Worm (Caenorhabditis elegans) whole organism, late embryonic: Measurements from ENCODE around the gene crt-1.

Experiments used
- C08G9.2 ChIP-seq: sonication (generic microtip); optimal IDR thresholded peaks from 2 replicates; lab custom pipeline; 2016; ENCODE audit warnings: mild to moderate bottlenecking, missing genetic modification characterization, moderate library complexity, missing compliant biosample characterization
- F13H6.1 ChIP-seq: sonication (generic microtip); optimal IDR thresholded peaks from 2 replicates; lab custom pipeline; 2016; ENCODE audit warnings: missing genetic modification characterization, missing compliant biosample characterization
- K09A11.1 ChIP-seq: sonication (generic microtip); optimal IDR thresholded peaks from 2 replicates; lab custom pipeline; 2017; ENCODE audit warnings: antibody characterized with exemption, mild to moderate bottlenecking, missing genetic modification characterization, missing compliant biosample characterization; ENCODE audit not compliant: insufficient read depth
- T23F11.4 ChIP-seq: fragments of 200-800 bp; sonication (Bioruptor generic); optimal IDR thresholded peaks from 2 replicates; lab custom pipeline; 2018; ENCODE audit warnings: mild to moderate bottlenecking, missing genetic modification characterization, missing compliant biosample characterization
- ceh-14 ChIP-seq: sonication (generic microtip); optimal IDR thresholded peaks from 2 replicates; lab custom pipeline; 2016; ENCODE audit warnings: missing genotype, missing genetic modification characterization, missing compliant biosample characterization
- ceh-18 ChIP-seq: sonication (generic microtip); optimal IDR thresholded peaks from 2 replicates; lab custom pipeline; 2016; ENCODE audit warnings: missing genetic modification characterization, missing compliant biosample characterization
- ceh-19 ChIP-seq: fragments of 200-800 bp; sonication (Bioruptor generic); optimal IDR thresholded peaks from 2 replicates; lab custom pipeline; 2018; ENCODE audit warnings: mild to moderate bottlenecking, missing genetic modification characterization, missing compliant biosample characterization
- ceh-24 ChIP-seq: sonication (generic microtip); optimal IDR thresholded peaks from 2 replicates; lab custom pipeline; 2016; ENCODE audit warnings: mild to moderate bottlenecking, missing genetic modification characterization, missing compliant biosample characterization
- ceh-31 ChIP-seq: sonication (generic microtip); optimal IDR thresholded peaks from 2 replicates; lab custom pipeline; 2016; ENCODE audit warnings: missing genetic modification characterization, missing compliant biosample characterization
- ceh-48 ChIP-seq: sonication (generic microtip); optimal IDR thresholded peaks from 2 replicates; lab custom pipeline; 2016; ENCODE audit warnings: missing genetic modification characterization, inconsistent platforms, missing compliant biosample characterization
- ceh-6 ChIP-seq: fragments of 200-800 bp; sonication (Bioruptor generic); optimal IDR thresholded peaks from 2 replicates; lab custom pipeline; 2018; ENCODE audit warnings: mild to moderate bottlenecking, missing genetic modification characterization, missing compliant biosample characterization
- elt-4 ChIP-seq: sonication (generic microtip); optimal IDR thresholded peaks from 2 replicates; lab custom pipeline; 2016; ENCODE audit warnings: missing genetic modification characterization, missing compliant biosample characterization
- ets-4 ChIP-seq: sonication (generic microtip); optimal IDR thresholded peaks from 2 replicates; lab custom pipeline; 2016; ENCODE audit warnings: missing genetic modification characterization, missing compliant biosample characterization
- hlh-6 ChIP-seq: sonication (generic microtip); optimal IDR thresholded peaks from 2 replicates; lab custom pipeline; 2016; ENCODE audit warnings: missing genotype, missing genetic modification characterization, missing compliant biosample characterization
- lim-6 ChIP-seq: sonication (generic microtip); optimal IDR thresholded peaks from 2 replicates; lab custom pipeline; 2016; ENCODE audit warnings: missing genetic modification characterization, missing compliant biosample characterization
- odd-2 ChIP-seq: sonication (generic microtip); optimal IDR thresholded peaks from 2 replicates; lab custom pipeline; 2017; ENCODE audit warnings: antibody characterized with exemption, mild to moderate bottlenecking, missing genetic modification characterization, missing compliant biosample characterization
- pag-3 ChIP-seq: sonication (generic microtip); optimal IDR thresholded peaks from 2 replicates; lab custom pipeline; 2016; ENCODE audit warnings: missing compliant biosample characterization, missing genetic modification characterization, borderline replicate concordance
- pat-9 ChIP-seq: fragments of 200-800 bp; sonication (Bioruptor generic); optimal IDR thresholded peaks from 2 replicates; lab custom pipeline; 2018; ENCODE audit warnings: mild to moderate bottlenecking, missing genetic modification characterization, moderate library complexity, missing compliant biosample characterization
- pha-2 ChIP-seq: sonication (generic microtip); optimal IDR thresholded peaks from 2 replicates; lab custom pipeline; 2017; ENCODE audit warnings: mild to moderate bottlenecking, missing genetic modification characterization, missing compliant biosample characterization
- pros-1 ChIP-seq: fragments of 150-350 bp; optimal IDR thresholded peaks from 2 replicates; lab custom pipeline; 2014; ENCODE audit warnings: missing biosample characterization, missing genetic modification reagents, missing genetic modification characterization
- sdc-2 ChIP-seq: sonication (generic microtip); optimal IDR thresholded peaks from 2 replicates; lab custom pipeline; 2016; ENCODE audit warnings: missing genotype, missing genetic modification characterization, missing compliant biosample characterization
- sox-4 ChIP-seq: sonication (generic microtip); optimal IDR thresholded peaks from 2 replicates; lab custom pipeline; 2017; ENCODE audit warnings: mild to moderate bottlenecking, missing genetic modification characterization, inconsistent platforms, missing compliant biosample characterization
- syd-9 ChIP-seq: sonication (generic microtip); optimal IDR thresholded peaks from 2 replicates; lab custom pipeline; 2016; ENCODE audit warnings: mild to moderate bottlenecking, missing genetic modification characterization, moderate library complexity, missing compliant biosample characterization
- tbx-2 ChIP-seq: sonication (generic microtip); optimal IDR thresholded peaks from 2 replicates; lab custom pipeline; 2016; ENCODE audit warnings: missing genetic modification characterization, missing compliant biosample characterization
- tbx-7 ChIP-seq: sonication (generic microtip); optimal IDR thresholded peaks from 2 replicates; lab custom pipeline; 2016; ENCODE audit warnings: missing genotype, missing genetic modification characterization, missing compliant biosample characterization
- unc-42 ChIP-seq: sonication (generic microtip); optimal IDR thresholded peaks from 2 replicates; lab custom pipeline; 2016; ENCODE audit warnings: missing genotype, missing genetic modification characterization, missing compliant biosample characterization
- unc-55 ChIP-seq: sonication (generic microtip); optimal IDR thresholded peaks from 2 replicates; lab custom pipeline; 2017; ENCODE audit warnings: missing biosample characterization, missing genetic modification reagents, missing genetic modification characterization
- ztf-16 ChIP-seq: sonication (generic microtip); optimal IDR thresholded peaks from 2 replicates; lab custom pipeline; 2017; ENCODE audit warnings: missing genetic modification characterization, missing compliant biosample characterization

Gene crt-1

ce11 chrV:6053188-6053687, 47.1 kb downstream of the crt-1 start, which contains the start of gene seip-1 (continued):
- TF ChIP-seq K09A11.1 (tag; lab: Kevin White, UChicago) (peak; percentile 2), ceh-48 (peak; percentile 40), C08G9.2 (tag; lab: Kevin White, UChicago) (no peak), hlh-6 (tag; lab: Kevin White, UChicago) (no peak), unc-42 (tag; lab: Kevin White, UChicago) (peak; percentile 76), T23F11.4 (no peak), ztf-16 (tag; lab: Kevin White, UChicago) (no peak), pat-9 (tag; lab: Kevin White, UChicago) (no peak), lim-6 (tag; lab: Kevin White, UChicago) (no peak), ceh-18 (tag; lab: Kevin White, UChicago) (peak; percentile 44), tbx-7 (no peak), pha-2 (tag; lab: Kevin White, UChicago) (no peak), sdc-2 (tag; lab: Kevin White, UChicago) (no peak), ceh-19 (GFP tag; lab: Kevin White, UChicago) (no peak), odd-2 (tag; lab: Kevin White, UChicago) (no peak), syd-9 (no peak), ceh-24 (tag; lab: Kevin White, UChicago) (no peak), F13H6.1 (tag; lab: Kevin White, UChicago) (no peak), tbx-2 (tag; lab: Kevin White, UChicago) (peak; percentile 65), ceh-6 (GFP tag; lab: Kevin White, UChicago) (no peak), unc-55 (GFP tag; lab: Kevin White, UChicago) (peak; percentile 92), ets-4 (no peak), elt-4 (tag; lab: Kevin White, UChicago) (no peak), pag-3 (tag; lab: Kevin White, UChicago) (no peak)
- TF ChIP-seq, all 69 proteins: peak for 21

DNA sequence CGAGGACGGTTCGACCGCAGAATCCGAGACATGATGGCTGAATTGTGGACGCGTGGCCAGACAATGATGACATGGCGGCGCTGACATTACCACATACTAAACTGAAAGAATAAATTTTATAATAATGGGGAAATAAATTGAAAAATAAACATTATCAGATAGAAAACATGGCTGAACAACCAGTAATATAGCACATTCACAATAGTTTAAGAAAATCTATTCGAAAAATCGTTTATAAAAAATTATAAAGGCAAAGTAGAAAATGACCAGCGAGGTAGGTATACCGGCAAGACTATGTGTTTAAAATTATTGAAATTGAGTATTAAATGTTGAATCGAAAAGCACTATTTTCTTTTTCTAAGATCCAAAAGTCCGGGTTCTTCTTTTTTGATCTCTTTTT, 49.2 kb downstream of the crt-1 start, which contains the start of gene jamp-1:
jamp-1 (minus strand) TSS at position 101 of the 400 bp plus-strand sequence.
- TF ChIP-seq pros-1 (tag; lab: Kevin White, UChicago) (no peak), ceh-14 (tag; lab: Kevin White, UChicago) (no peak), sox-4 (tag; lab: Kevin White, UChicago) (no peak), ceh-31 (tag; lab: Kevin White, UChicago) (no peak)
